Worm (Caenorhabditis elegans): ENCODE data around the gene srbc-8.

- no peak for TF ChIP-seq unc-42 (tag; optimal IDR thresholded peaks at IDR 0.05)
- no peak for TF ChIP-seq pqm-1 (tag; optimal IDR thresholded peaks at IDR 0.05)
- TF ChIP-seq ceh-30 (tag; optimal IDR thresholded peaks at IDR 0.05) = no peak
- no peak for TF ChIP-seq ceh-9 (tag; optimal IDR thresholded peaks at IDR 0.05)
- no peak for TF ChIP-seq fkh-10 (GFP tag; optimal IDR thresholded peaks at IDR 0.05)
- TF ChIP-seq ceh-2 (tag; optimal IDR thresholded peaks at IDR 0.05) = no peak
- no peak for TF ChIP-seq unc-55 (GFP tag; optimal IDR thresholded peaks at IDR 0.05)
- no peak for TF ChIP-seq nhr-11 (tag; optimal IDR thresholded peaks at IDR 0.05)
- TF ChIP-seq tbx-2 (tag; optimal IDR thresholded peaks at IDR 0.05) = no peak
Measured at ce11 chrV:7439807-7440206, 45.1 kb downstream of the srbc-8 start, which contains the start of gene try-13.
